Fruit fly (Drosophila melanogaster) whole organism, prepupa: Measurements from ENCODE around the gene CG14853.

Experiments
- CG10631 ChIP-seq: fragments of 200-800 bp; sonication (Bioruptor generic); optimal IDR thresholded peaks from 2 replicates; lab custom pipeline; 2016; ENCODE audit warnings: missing biosample characterization, missing genetic modification characterization
- CG11294 ChIP-seq: fragments of 200-800 bp; sonication (Bioruptor generic); IDR thresholded peaks from 2 replicates; pipeline ENCODE4 v1.3.6; 2022; ENCODE audit warnings: missing biosample characterization, missing genetic modification characterization
- CG15336 ChIP-seq: fragments of 200-800 bp; sonication (Bioruptor generic); IDR thresholded peaks from 2 replicates; pipeline ENCODE4 v1.3.6; 2022; ENCODE audit warnings: missing biosample characterization, missing genetic modification characterization
- CG1621 ChIP-seq: fragments of 200-800 bp; sonication (Bioruptor generic); optimal IDR thresholded peaks from 3 replicates; lab custom pipeline; 2018; ENCODE audit warnings: missing biosample characterization, mild to moderate bottlenecking, missing genetic modification characterization
- CG3032 ChIP-seq: fragments of 200-800 bp; optimal IDR thresholded peaks from 2 replicates; lab custom pipeline; 2019; ENCODE audit warnings: missing biosample characterization, mild to moderate bottlenecking, missing genetic modification characterization, moderate library complexity
- CG32006 ChIP-seq: fragments of 200-800 bp; sonication (Bioruptor generic); optimal IDR thresholded peaks from 3 replicates; lab custom pipeline; 2017; ENCODE audit warnings: missing biosample characterization, mild to moderate bottlenecking, missing genetic modification characterization
- CG34406 ChIP-seq: fragments of 200-800 bp; sonication (Bioruptor generic); optimal IDR thresholded peaks from 3 replicates; lab custom pipeline; 2016; ENCODE audit warnings: missing biosample characterization, missing genetic modification characterization
- CG3919 ChIP-seq: fragments of 200-800 bp; sonication (Bioruptor generic); optimal IDR thresholded peaks from 3 replicates; lab custom pipeline; 2016; ENCODE audit warnings: missing biosample characterization, missing genetic modification characterization
- CG6163 ChIP-seq: fragments of 200-800 bp; sonication (Bioruptor generic); IDR thresholded peaks from 3 replicates; pipeline ENCODE4 v1.3.6; 2022; ENCODE audit warnings: missing biosample characterization, missing genetic modification characterization
- CG6808 ChIP-seq: fragments of 200-800 bp; sonication (Bioruptor generic); optimal IDR thresholded peaks from 3 replicates; lab custom pipeline; 2017; ENCODE audit warnings: missing biosample characterization, missing genetic modification characterization, mild to moderate bottlenecking, moderate library complexity, missing genetic modification reagents
- CG6854 ChIP-seq: fragments of 200-800 bp; sonication (Bioruptor generic); optimal IDR thresholded peaks from 2 replicates; lab custom pipeline; 2017; ENCODE audit warnings: missing biosample characterization, mild to moderate bottlenecking, missing genetic modification characterization
- CG7368 ChIP-seq: fragments of 200-800 bp; sonication (Bioruptor generic); optimal IDR thresholded peaks from 3 replicates; lab custom pipeline; 2016; ENCODE audit warnings: missing biosample characterization, missing genetic modification characterization
- CG8119 ChIP-seq: fragments of 200-800 bp; sonication (Bioruptor generic); IDR thresholded peaks from 3 replicates; pipeline ENCODE4 v1.3.6; 2022; ENCODE audit warnings: missing biosample characterization, missing genetic modification characterization
- CG8632 ChIP-seq: fragments of 200-800 bp; sonication (Bioruptor generic); optimal IDR thresholded peaks from 3 replicates; lab custom pipeline; 2016; ENCODE audit warnings: missing biosample characterization, missing genetic modification characterization
- CG9139 ChIP-seq: fragments of 200-800 bp; sonication (Bioruptor generic); optimal IDR thresholded peaks from 3 replicates; lab custom pipeline; 2017; ENCODE audit warnings: missing biosample characterization, mild to moderate bottlenecking, missing genetic modification characterization
- Eip78C ChIP-seq: fragments of 200-800 bp; sonication (Bioruptor generic); peaks from one replicate; lab custom pipeline; 2016; ENCODE audit warnings: missing biosample characterization, missing genetic modification characterization
- Hr4 ChIP-seq: fragments of 200-800 bp; sonication (Bioruptor generic); optimal IDR thresholded peaks from 3 replicates; lab custom pipeline; 2016; ENCODE audit warnings: missing biosample characterization, missing genetic modification characterization
- Lpt ChIP-seq: fragments of 200-800 bp; sonication (Bioruptor generic); optimal IDR thresholded peaks from 3 replicates; lab custom pipeline; 2016; ENCODE audit warnings: missing biosample characterization, missing genetic modification characterization
- Smox ChIP-seq: fragments of 200-800 bp; sonication (Bioruptor generic); optimal IDR thresholded peaks from 3 replicates; lab custom pipeline; 2016; ENCODE audit warnings: missing biosample characterization, missing genetic modification characterization
- Sox102F ChIP-seq: fragments of 200-800 bp; sonication (Bioruptor generic); optimal IDR thresholded peaks from 2 replicates; lab custom pipeline; 2016; ENCODE audit warnings: missing biosample characterization, mild to moderate bottlenecking, missing genetic modification characterization
- Sox14 ChIP-seq: fragments of 200-800 bp; sonication (Bioruptor generic); optimal IDR thresholded peaks from 3 replicates; lab custom pipeline; 2016; ENCODE audit warnings: missing biosample characterization, missing genetic modification characterization
- Sox15 ChIP-seq: fragments of 200-800 bp; sonication (Bioruptor generic); optimal IDR thresholded peaks from 3 replicates; lab custom pipeline; 2016; ENCODE audit warnings: missing biosample characterization, missing genetic modification characterization
- achi ChIP-seq: fragments of 200-800 bp; sonication (Bioruptor generic); optimal IDR thresholded peaks from 3 replicates; lab custom pipeline; 2016; ENCODE audit warnings: missing biosample characterization, missing genetic modification characterization
- acj6 ChIP-seq: fragments of 200-800 bp; sonication (Bioruptor generic); optimal IDR thresholded peaks from 3 replicates; lab custom pipeline; 2016; ENCODE audit warnings: missing biosample characterization, missing genetic modification characterization
- cyc ChIP-seq: fragments of 200-800 bp; sonication (Bioruptor generic); optimal IDR thresholded peaks from 3 replicates; lab custom pipeline; 2016; ENCODE audit warnings: missing biosample characterization, missing genetic modification characterization
- dac ChIP-seq: fragments of 200-800 bp; sonication (Bioruptor generic); optimal IDR thresholded peaks from 2 replicates; lab custom pipeline; 2017; ENCODE audit warnings: missing biosample characterization, mild to moderate bottlenecking, missing genetic modification characterization
- eg ChIP-seq: fragments of 200-800 bp; sonication (Bioruptor generic); IDR thresholded peaks from 3 replicates; pipeline ENCODE4 v1.3.6; 2022; ENCODE audit warnings: missing biosample characterization, missing genetic modification characterization
- fd85E ChIP-seq: fragments of 200-800 bp; sonication (Bioruptor generic); optimal IDR thresholded peaks from 3 replicates; lab custom pipeline; 2016; ENCODE audit warnings: missing biosample characterization, missing genetic modification characterization
- fkh ChIP-seq: fragments of 200-800 bp; sonication (Bioruptor generic); optimal IDR thresholded peaks from 3 replicates; lab custom pipeline; 2017; ENCODE audit warnings: missing biosample characterization, mild to moderate bottlenecking, missing genetic modification characterization, moderate library complexity
- lz ChIP-seq: fragments of 200-800 bp; sonication (Bioruptor generic); optimal IDR thresholded peaks from 3 replicates; lab custom pipeline; 2016; ENCODE audit warnings: missing biosample characterization, missing genetic modification characterization
- net ChIP-seq: fragments of 200-800 bp; sonication (Bioruptor generic); optimal IDR thresholded peaks from 3 replicates; lab custom pipeline; 2016; ENCODE audit warnings: missing biosample characterization, missing genetic modification characterization
- pdm3 ChIP-seq: fragments of 200-800 bp; sonication (Bioruptor generic); optimal IDR thresholded peaks from 3 replicates; lab custom pipeline; 2016; ENCODE audit warnings: missing biosample characterization, missing genetic modification characterization
- ss ChIP-seq, 2 experiments: fragments of 200-800 bp; sonication (Bioruptor generic); optimal IDR thresholded peaks; 2 replicates in 1 of 2; 3 replicates in 1 of 2; lab custom pipeline; 2017 to 2018; ENCODE audit warnings: mild to moderate bottlenecking in 2 of 2, missing biosample characterization in 2 of 2, missing genetic modification characterization in 2 of 2, moderate library complexity in 1 of 2
- svp ChIP-seq: fragments of 200-800 bp; sonication (Bioruptor generic); peaks from one replicate; lab custom pipeline; 2016; ENCODE audit warnings: missing biosample characterization, missing genetic modification characterization
- vri ChIP-seq: fragments of 200-800 bp; sonication (Bioruptor generic); optimal IDR thresholded peaks from 3 replicates; lab custom pipeline; 2016; ENCODE audit warnings: missing biosample characterization, mild to moderate bottlenecking, missing genetic modification characterization

The CG14853 gene

dm6 chr3R:14564705-14565064 lies 44.8 kb upstream of the CG14853 start, which contains the start of gene CG8087:
CG8087 (minus strand) TSS chr3R:14564805.
- TF ChIP-seq svp (GFP tag; lab: Kevin White, UChicago) (peak; percentile 26), CG1621 (tag; lab: Kevin White, UChicago) (no peak)

- no peak for TF ChIP-seq CG7368
- no peak for TF ChIP-seq cyc (GFP tag; lab: Kevin White, UChicago)
- TF ChIP-seq ss (GFP tag; optimal IDR thresholded peaks at IDR 0.05; lab: Kevin White, UChicago): no peak
- no peak for TF ChIP-seq CG8632 (GFP tag; lab: Kevin White, UChicago)
- TF ChIP-seq Sox15 (GFP tag; lab: Kevin White, UChicago): no peak
- no peak for TF ChIP-seq pdm3 (GFP tag; lab: Kevin White, UChicago)
- no peak for TF ChIP-seq lz (GFP tag; lab: Kevin White, UChicago)
- TF ChIP-seq CG3032: no peak
- no peak for TF ChIP-seq CG9139 (GFP tag; lab: Kevin White, UChicago)
- TF ChIP-seq Lpt (GFP tag; lab: Kevin White, UChicago): no peak
- no peak for TF ChIP-seq CG3919
- no peak for TF ChIP-seq achi
- no peak for TF ChIP-seq dac (GFP tag; lab: Kevin White, UChicago)
- TF ChIP-seq CG1621 (tag; lab: Kevin White, UChicago): no peak
- TF ChIP-seq net (GFP tag; lab: Kevin White, UChicago): no peak
Measured at dm6 chr3R:14565065-14565977, 44.1 kb upstream of the CG14853 start, which contains the start of gene CG14852. CG14852 (plus strand) TSS chr3R:14565927.

- TF ChIP-seq vri (peak; percentile 3), fd85E (GFP tag; lab: Kevin White, UChicago) (no peak), Eip78C (GFP tag; lab: Kevin White, UChicago) (peak; percentile 23)
Measured at dm6 chr3R:14567329-14567728, 42.1 kb upstream of the CG14853 start, which contains the start of gene CG31313. CG31313 (minus strand) TSS chr3R:14567429.

- no peak for TF ChIP-seq achi
- no peak for TF ChIP-seq CG1621 (tag; lab: Kevin White, UChicago)
Measured at dm6 chr3R:14567796-14568195, 41.6 kb upstream of the CG14853 start.

dm6 chr3R:14568501-14569137 lies 40.8 kb upstream of the CG14853 start, which contains the start of gene CG8066:
CG8066 (minus strand) TSS chr3R:14568847.
- TF ChIP-seq vri (peak; percentile 22), Hr4 (GFP tag; lab: Kevin White, UChicago) (peak; percentile 20), net (GFP tag; lab: Kevin White, UChicago) (peak; percentile 11), CG32006 (peak; percentile 21), CG6808 (GFP tag; lab: Kevin White, UChicago) (no peak), acj6 (GFP tag; lab: Kevin White, UChicago) (peak; percentile 1), CG8119 (GFP tag; lab: Robert Waterston, UW) (peak; percentile 48; the same call in 2 of the 3 replicates), svp (GFP tag; lab: Kevin White, UChicago) (peak; percentile 72), CG6854 (GFP tag; lab: Kevin White, UChicago) (no peak), CG15336 (peak; percentile 39; the same call in 1 of the 2 replicates), CG10631 (GFP tag; lab: Kevin White, UChicago) (peak; percentile 1), eg (GFP tag; lab: Robert Waterston, UW) (no peak), CG3919 (peak; percentile 9), Sox14 (no peak), achi (peak; percentile 48), Eip78C (GFP tag; lab: Kevin White, UChicago) (peak; percentile 71), Sox102F (GFP tag; lab: Kevin White, UChicago) (peak; percentile 12), fkh (GFP tag; lab: Kevin White, UChicago) (peak; percentile 93), Smox (GFP tag; lab: Kevin White, UChicago) (no peak), CG6163 (GFP tag; lab: Robert Waterston, UW) (0 out of 3 replicates have a peak, but pooled peaks have one; percentile 10), CG34406 (GFP tag; lab: Kevin White, UChicago) (peak; percentile 9), CG11294 (GFP tag; lab: Robert Waterston, UW) (no peak), ss (GFP tag; optimal IDR thresholded peaks at IDR 0.05; lab: Kevin White, UChicago) (peak in 1 of 2 experiments; percentile 7)
- TF ChIP-seq, all 60 proteins: peak for 17
